Worm (Caenorhabditis elegans): ENCODE data around the gene F57B7.2.

F57B7.2 gene

ce11 chrV:11421605-11422004 is 21.8 kb downstream of the F57B7.2 start, which contains the start of gene des-2:
Gene des-2 (minus strand): TSS chrV:11421705.
- no peak for TF ChIP-seq tag-97 (GFP tag; IDR thresholded peaks at IDR 0.05)
- TF ChIP-seq zip-11 (GFP tag; IDR thresholded peaks at IDR 0.05), result no peak
- no peak for TF ChIP-seq dpl-1 (GFP tag; optimal IDR thresholded peaks at IDR 0.05)
- no peak for TF ChIP-seq vab-7 (GFP tag; IDR thresholded peaks at IDR 0.05)
- TF ChIP-seq nhr-76 (tag; optimal IDR thresholded peaks at IDR 0.05), result no peak

- TF ChIP-seq dve-1 (tag; optimal IDR thresholded peaks at IDR 0.05; ENCODE audit: insufficient read depth) (no peak), ceh-20 (GFP tag; IDR thresholded peaks at IDR 0.05) (no peak), daf-8 (GFP tag; IDR thresholded peaks at IDR 0.05) (no peak), hlh-11 (tag; optimal IDR thresholded peaks at IDR 0.05) (no peak), Y105C5A.15 (GFP tag; IDR thresholded peaks at IDR 0.05) (no peak), lin-29 (GFP tag; IDR thresholded peaks at IDR 0.05) (no peak), nhr-41 (GFP tag; IDR thresholded peaks at IDR 0.05) (no peak), F26F4.8 (GFP tag; conservative IDR thresholded peaks at IDR 0.05) (no peak), T20F7.1 (GFP tag; optimal IDR thresholded peaks at IDR 0.05) (no peak), spr-1 (tag; optimal IDR thresholded peaks at IDR 0.05) (no peak), lin-15B (tag; optimal IDR thresholded peaks at IDR 0.05) (no peak), skn-1 (tag; optimal IDR thresholded peaks at IDR 0.05) (no peak), nhr-237 (tag; optimal IDR thresholded peaks at IDR 0.05) (no peak), ceh-44 (GFP tag; IDR thresholded peaks at IDR 0.05) (no peak)
Measured at ce11 chrV:11415059-11415458, 28.3 kb downstream of the F57B7.2 start, which contains the start of gene deg-3. Gene deg-3 (minus strand): TSS chrV:11415159.

DNA sequence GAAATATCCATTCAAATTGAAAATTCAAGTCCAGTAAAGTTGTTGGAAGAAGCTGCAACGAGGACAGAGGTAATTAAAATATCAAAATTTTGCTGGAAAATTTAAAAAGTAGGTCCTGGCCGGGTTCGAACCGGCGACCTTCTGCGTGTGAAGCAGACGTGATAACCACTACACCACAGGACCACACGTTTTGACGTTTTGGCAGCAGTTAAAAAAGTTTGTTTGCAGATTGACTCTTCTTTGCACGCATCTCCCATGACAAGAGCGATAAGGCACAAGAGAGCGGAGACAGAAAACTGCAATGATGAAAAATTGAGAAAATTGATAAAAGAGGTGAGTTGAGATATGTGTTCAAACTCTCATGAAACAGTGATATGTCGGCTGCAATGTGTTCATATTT is 31.3 kb downstream of the F57B7.2 start:
- TF ChIP-seq madf-9 (GFP tag; conservative IDR thresholded peaks at IDR 0.05), result peak; percentile 45; the same call in 1 of the 2 replicates
- TF ChIP-seq dve-1 (tag; optimal IDR thresholded peaks at IDR 0.05; ENCODE audit: insufficient read depth), result no peak
- no peak for TF ChIP-seq F10B5.3 (tag; optimal IDR thresholded peaks at IDR 0.05)
- peak in 1 of 2 experiments; percentile 53 for TF ChIP-seq daf-16 (GFP tag; optimal IDR thresholded peaks at IDR 0.05)
- TF ChIP-seq daf-16 (tag; optimal IDR thresholded peaks at IDR 0.05), result no peak
- TF ChIP-seq egl-27 (tag; optimal IDR thresholded peaks at IDR 0.05), result no peak
- TF ChIP-seq egl-43 (GFP tag; IDR thresholded peaks at IDR 0.05), result no peak; the same call in 1 of the 2 replicates
- peak; percentile 64 for TF ChIP-seq vab-7 (GFP tag; IDR thresholded peaks at IDR 0.05)
- no peak; the same call in 1 of the 2 replicates for TF ChIP-seq T26A8.4 (GFP tag; IDR thresholded peaks at IDR 0.05)
- TF ChIP-seq ceh-20 (GFP tag; IDR thresholded peaks at IDR 0.05), result peak; percentile 49; the same call in 1 of the 2 replicates
- no peak for TF ChIP-seq mdl-1 (tag; optimal IDR thresholded peaks at IDR 0.05)
- no peak for TF ChIP-seq daf-8 (GFP tag; IDR thresholded peaks at IDR 0.05)
- no peak for TF ChIP-seq nhr-10 (tag; optimal IDR thresholded peaks at IDR 0.05)
- TF ChIP-seq lin-39 (tag; optimal IDR thresholded peaks at IDR 0.05), result no peak
- TF ChIP-seq spr-3 (GFP tag; optimal IDR thresholded peaks at IDR 0.05), result no peak
- no peak for TF ChIP-seq lsy-2 (tag; optimal IDR thresholded peaks at IDR 0.05)
- peak; percentile 71 for TF ChIP-seq hmg-1.1 (GFP tag; IDR thresholded peaks at IDR 0.05)
- TF ChIP-seq dpl-1 (GFP tag; optimal IDR thresholded peaks at IDR 0.05), result peak; percentile 6
- no peak for TF ChIP-seq F37D6.2 (tag; optimal IDR thresholded peaks at IDR 0.05)
- no peak for TF ChIP-seq nhr-48 (tag; optimal IDR thresholded peaks at IDR 0.05)
- no peak for TF ChIP-seq rbr-2 (tag; optimal IDR thresholded peaks at IDR 0.05)
- peak; percentile 51 for TF ChIP-seq mxl-3 (GFP tag; optimal IDR thresholded peaks at IDR 0.05)
- no peak for TF ChIP-seq madf-5 (GFP tag; IDR thresholded peaks at IDR 0.05)
- peak; percentile 27 for TF ChIP-seq gei-8 (GFP tag; optimal IDR thresholded peaks at IDR 0.05)
- TF ChIP-seq lin-15B (tag; optimal IDR thresholded peaks at IDR 0.05), result no peak
- TF ChIP-seq dmd-9 (GFP tag; IDR thresholded peaks at IDR 0.05), result 0 out of 2 replicates have a peak, but pooled peaks have one; percentile 54
- peak; percentile 70; the same call in 1 of the 2 replicates for TF ChIP-seq zfp-3 (GFP tag; conservative IDR thresholded peaks at IDR 0.05)
- peak; percentile 69 for TF ChIP-seq mes-2 (tag; optimal IDR thresholded peaks at IDR 0.05; ENCODE audit: poor library complexity, severe bottlenecking)
- no peak for TF ChIP-seq Y105C5A.15 (GFP tag; IDR thresholded peaks at IDR 0.05)
- TF ChIP-seq ceh-62 (tag; optimal IDR thresholded peaks at IDR 0.05), result no peak
- TF ChIP-seq mep-1 (tag; optimal IDR thresholded peaks at IDR 0.05), result no peak
- TF ChIP-seq nhr-6 (tag; optimal IDR thresholded peaks at IDR 0.05), result no peak
- no peak for TF ChIP-seq zip-2 (tag; optimal IDR thresholded peaks at IDR 0.05)
- TF ChIP-seq cey-2 (tag; optimal IDR thresholded peaks at IDR 0.05; ENCODE audit: borderline replicate concordance, insufficient read depth), result no peak
- no peak for TF ChIP-seq zag-1 (tag; optimal IDR thresholded peaks at IDR 0.05)
- TF ChIP-seq nhr-76 (tag; optimal IDR thresholded peaks at IDR 0.05), result no peak
